Fruit fly (Drosophila melanogaster): Measurements from ENCODE around the gene CG3734.

dm6 chr3R:19345214-19345613 is 42.4 kb upstream of the CG3734 start:
- TF ChIP-seq fd59A (GFP tag; optimal IDR thresholded peaks at IDR 0.05): no peak
- TF ChIP-seq Eip93F (GFP tag; optimal IDR thresholded peaks at IDR 0.05): no peak
- TF ChIP-seq achi (GFP tag; optimal IDR thresholded peaks at IDR 0.05): no peak
- TF ChIP-seq Eip75B (GFP tag; optimal IDR thresholded peaks at IDR 0.05): no peak
- TF ChIP-seq dsx (GFP tag; optimal IDR thresholded peaks at IDR 0.05; ENCODE audit: poor library complexity, severe bottlenecking): no peak
- TF ChIP-seq CG6163 (GFP tag; IDR thresholded peaks at IDR 0.05): no peak
- no peak for TF ChIP-seq Hr38 (GFP tag; optimal IDR thresholded peaks at IDR 0.05)
- TF ChIP-seq salr (GFP tag; optimal IDR thresholded peaks at IDR 0.05): no peak
- TF ChIP-seq ss (GFP tag; optimal IDR thresholded peaks at IDR 0.05): no peak
